Worm (Caenorhabditis elegans) whole organism, L1 larva: ENCODE measurements around the gene dnj-2.
A peak's percentile ranks its signal among the peaks of the same experiment; 100 is the strongest.

Experiments used
- C04F5.9 ChIP-seq: sonication (generic microtip); optimal IDR thresholded peaks from 2 replicates; lab custom pipeline; 2016; ENCODE audit warnings: missing genetic modification characterization, missing compliant biosample characterization
- C16A3.4 ChIP-seq: fragments of 150-350 bp; optimal IDR thresholded peaks from 2 replicates; lab custom pipeline; 2014; ENCODE audit warnings: missing biosample characterization, missing genetic modification characterization
- C34B4.2 ChIP-seq: sonication (generic microtip); optimal IDR thresholded peaks from 2 replicates; lab custom pipeline; 2017; ENCODE audit warnings: mild to moderate bottlenecking, missing genetic modification characterization, missing compliant biosample characterization
- F16B12.6 ChIP-seq: fragments of 150-350 bp; optimal IDR thresholded peaks from 2 replicates; lab custom pipeline; 2014; ENCODE audit warnings: missing biosample characterization, missing genetic modification characterization
- Y116A8C.19 ChIP-seq: sonication (generic microtip); optimal IDR thresholded peaks from 2 replicates; lab custom pipeline; 2016; ENCODE audit warnings: missing compliant biosample characterization, missing genetic modification characterization, borderline replicate concordance
- aha-1 ChIP-seq: fragments of 150-350 bp; optimal IDR thresholded peaks from 2 replicates; lab custom pipeline; 2014; ENCODE audit warnings: missing biosample characterization, missing genetic modification characterization
- ama-1 ChIP-seq: fragments of 150-350 bp; optimal IDR thresholded peaks from 2 replicates; lab custom pipeline; 2014
- ceh-8 ChIP-seq: fragments of 200-800 bp; sonication (Bioruptor generic); optimal IDR thresholded peaks from 2 replicates; lab custom pipeline; 2018; ENCODE audit warnings: mild to moderate bottlenecking, missing genetic modification characterization, moderate library complexity, missing compliant biosample characterization
- ceh-82 ChIP-seq, 3 experiments: fragments of 150-350 bp in 1 of 3; sonication (generic microtip) in 2 of 3; optimal IDR thresholded peaks; 2 replicates each; lab custom pipeline; 2014 to 2017; ENCODE audit warnings: missing biosample characterization in 3 of 3, missing genetic modification characterization in 3 of 3
- ceh-88 ChIP-seq: fragments of 200-800 bp; sonication (Bioruptor generic); IDR thresholded peaks from 2 replicates; pipeline ENCODE4 v1.3.6; 2022; ENCODE audit warnings: missing genetic modification characterization, missing compliant biosample characterization
- ceh-90 ChIP-seq: sonication (generic microtip); optimal IDR thresholded peaks from 2 replicates; lab custom pipeline; 2016; ENCODE audit warnings: missing genetic modification characterization, missing compliant biosample characterization
- dpl-1 ChIP-seq, 3 experiments: fragments of 150-350 bp in 2 of 3; sonication (generic microtip) in 1 of 3; optimal IDR thresholded peaks; 2 replicates each; lab custom pipeline; 2014 to 2017; ENCODE audit warnings: missing biosample characterization in 3 of 3, missing genetic modification characterization in 3 of 3, missing genetic modification reagents in 3 of 3
- dsc-1 ChIP-seq: sonication (generic microtip); optimal IDR thresholded peaks from 2 replicates; lab custom pipeline; 2016; ENCODE audit warnings: mild to moderate bottlenecking, missing genetic modification characterization, missing compliant biosample characterization
- efl-1 ChIP-seq, 4 experiments: fragments of 150-350 bp; optimal IDR thresholded peaks in 3 of 4; peaks in 1 of 4; 1 replicate in 1 of 4; 2 replicates in 3 of 4; lab custom pipeline; 2014; ENCODE audit warnings: missing biosample characterization in 2 of 4, missing genetic modification characterization in 2 of 4, missing genetic modification reagents in 2 of 4
- efl-3 ChIP-seq: fragments of 200-800 bp; sonication (Bioruptor generic); optimal IDR thresholded peaks from 2 replicates; lab custom pipeline; 2018; ENCODE audit warnings: mild to moderate bottlenecking, missing genetic modification characterization, missing compliant biosample characterization
- egl-13 ChIP-seq: sonication (generic microtip); optimal IDR thresholded peaks from 2 replicates; lab custom pipeline; 2016; ENCODE audit warnings: missing genotype, missing genetic modification reagents, missing genetic modification characterization, missing compliant biosample characterization
- elt-3 ChIP-seq, 6 experiments: fragments of 150-350 bp in 1 of 6; sonication (generic microtip); optimal IDR thresholded peaks; 2 replicates each; lab custom pipeline; 2017 to 2018; ENCODE audit warnings: missing biosample characterization in 6 of 6, missing genetic modification characterization in 6 of 6, inconsistent platforms in 1 of 6
- fkh-10 ChIP-seq: sonication (generic microtip); optimal IDR thresholded peaks from 2 replicates; lab custom pipeline; 2017; ENCODE audit warnings: missing biosample characterization, missing genetic modification reagents, missing genetic modification characterization
- fkh-4 ChIP-seq: sonication (generic microtip); optimal IDR thresholded peaks from 2 replicates; lab custom pipeline; 2016; ENCODE audit warnings: missing compliant biosample characterization, missing genetic modification characterization, borderline replicate concordance
- fkh-8 ChIP-seq: sonication (generic microtip); optimal IDR thresholded peaks from 2 replicates; lab custom pipeline; 2016; ENCODE audit warnings: mild to moderate bottlenecking, missing genetic modification characterization, missing compliant biosample characterization
- hlh-17 ChIP-seq: fragments of 200-800 bp; sonication (Bioruptor generic); optimal IDR thresholded peaks from 2 replicates; lab custom pipeline; 2018; ENCODE audit warnings: missing genetic modification characterization, mild to moderate bottlenecking, missing compliant biosample characterization, moderate library complexity, borderline replicate concordance
- hlh-4 ChIP-seq: sonication (generic microtip); optimal IDR thresholded peaks from 2 replicates; lab custom pipeline; 2016; ENCODE audit warnings: mild to moderate bottlenecking, missing genetic modification characterization, missing compliant biosample characterization
- hpl-2 ChIP-seq: fragments of 150-350 bp; optimal IDR thresholded peaks from 2 replicates; lab custom pipeline; 2014; ENCODE audit warnings: missing biosample characterization, missing genetic modification reagents, missing genetic modification characterization
- irx-1 ChIP-seq: sonication (generic microtip); optimal IDR thresholded peaks from 2 replicates; lab custom pipeline; 2016; ENCODE audit warnings: missing genetic modification characterization, missing compliant biosample characterization
- isw-1 ChIP-seq: fragments of 200-800 bp; sonication (Bioruptor generic); IDR thresholded peaks from 2 replicates; pipeline ENCODE4 v1.3.6; 2022; ENCODE audit warnings: missing genetic modification characterization, missing compliant biosample characterization
- lin-14 ChIP-seq: fragments of 200-800 bp; sonication (Bioruptor generic); optimal IDR thresholded peaks from 2 replicates; lab custom pipeline; 2018; ENCODE audit warnings: mild to moderate bottlenecking, missing genetic modification characterization, moderate library complexity, missing compliant biosample characterization
- lin-39 ChIP-seq: fragments of 150-350 bp; optimal IDR thresholded peaks from 2 replicates; lab custom pipeline; 2014; ENCODE audit warnings: missing biosample characterization, missing genetic modification reagents, missing genetic modification characterization
- lir-3 ChIP-seq: sonication (generic microtip); optimal IDR thresholded peaks from 2 replicates; lab custom pipeline; 2016; ENCODE audit warnings: mild to moderate bottlenecking, missing genetic modification characterization, moderate library complexity, missing compliant biosample characterization; ENCODE audit not compliant: poor library complexity
- mab-9 ChIP-seq: fragments of 200-800 bp; sonication (Bioruptor generic); IDR thresholded peaks from 2 replicates; pipeline ENCODE4 v1.3.6; 2022; ENCODE audit warnings: missing genetic modification reagents, missing genetic modification characterization, missing compliant biosample characterization
- mep-1 ChIP-seq: fragments of 150-350 bp; optimal IDR thresholded peaks from 2 replicates; lab custom pipeline; 2014; ENCODE audit warnings: missing biosample characterization, missing genetic modification characterization
- nhr-11 ChIP-seq: fragments of 150-350 bp; optimal IDR thresholded peaks from 2 replicates; lab custom pipeline; 2014; ENCODE audit warnings: missing biosample characterization, missing genetic modification characterization
- nhr-12 ChIP-seq: sonication (generic microtip); optimal IDR thresholded peaks from 2 replicates; lab custom pipeline; 2017; ENCODE audit warnings: missing biosample characterization, missing genetic modification characterization
- nhr-19 ChIP-seq: fragments of 200-800 bp; sonication (Bioruptor generic); conservative IDR thresholded peaks from 2 replicates; pipeline ENCODE4 v1.3.6; 2022; ENCODE audit warnings: missing genetic modification characterization, missing compliant biosample characterization
- nhr-20 ChIP-seq: sonication (generic microtip); optimal IDR thresholded peaks from 2 replicates; lab custom pipeline; 2016; ENCODE audit warnings: mild to moderate bottlenecking, missing genetic modification characterization, missing compliant biosample characterization
- nhr-237 ChIP-seq: fragments of 150-350 bp; optimal IDR thresholded peaks from 2 replicates; lab custom pipeline; 2014; ENCODE audit warnings: missing biosample characterization, missing genetic modification characterization
- nhr-47 ChIP-seq: sonication (generic microtip); optimal IDR thresholded peaks from 2 replicates; lab custom pipeline; 2016; ENCODE audit warnings: mild to moderate bottlenecking, missing genetic modification characterization, moderate library complexity, missing compliant biosample characterization
- nhr-71 ChIP-seq: sonication (generic microtip); optimal IDR thresholded peaks from 2 replicates; lab custom pipeline; 2016; ENCODE audit warnings: mild to moderate bottlenecking, missing genetic modification characterization, moderate library complexity, missing compliant biosample characterization
- nhr-90 ChIP-seq: sonication (generic microtip); optimal IDR thresholded peaks from 2 replicates; lab custom pipeline; 2016; ENCODE audit warnings: mild to moderate bottlenecking, missing genetic modification characterization, missing compliant biosample characterization; ENCODE audit not compliant: poor library complexity
- rnt-1 ChIP-seq: sonication (generic microtip); optimal IDR thresholded peaks from 2 replicates; lab custom pipeline; 2016; ENCODE audit warnings: mild to moderate bottlenecking, missing genetic modification characterization, moderate library complexity, missing compliant biosample characterization
- skn-1 ChIP-seq: fragments of 150-350 bp; optimal IDR thresholded peaks from 2 replicates; lab custom pipeline; 2014; ENCODE audit warnings: missing biosample characterization, missing genetic modification characterization
- sox-4 ChIP-seq: sonication (generic microtip); optimal IDR thresholded peaks from 2 replicates; lab custom pipeline; 2016; ENCODE audit warnings: missing genetic modification characterization, missing compliant biosample characterization
- sup-37 ChIP-seq: fragments of 200-800 bp; sonication (Bioruptor generic); optimal IDR thresholded peaks from 2 replicates; lab custom pipeline; 2018; ENCODE audit warnings: mild to moderate bottlenecking, missing genetic modification characterization, missing compliant biosample characterization
- swsn-7 ChIP-seq: sonication (generic microtip); optimal IDR thresholded peaks from 2 replicates; lab custom pipeline; 2016; ENCODE audit warnings: missing genetic modification characterization, missing compliant biosample characterization
- tlp-1 ChIP-seq: fragments of 150-350 bp; optimal IDR thresholded peaks from 2 replicates; lab custom pipeline; 2014; ENCODE audit warnings: missing biosample characterization, missing genetic modification characterization
- unc-62 ChIP-seq: fragments of 150-350 bp; optimal IDR thresholded peaks from 2 replicates; lab custom pipeline; 2014; ENCODE audit warnings: missing biosample characterization, missing genetic modification reagents, missing genetic modification characterization
- vab-15 ChIP-seq: sonication (generic microtip); optimal IDR thresholded peaks from 2 replicates; lab custom pipeline; 2017; ENCODE audit warnings: missing genotype, mild to moderate bottlenecking, missing genetic modification characterization, missing compliant biosample characterization
- xbp-1 ChIP-seq: sonication (generic microtip); optimal IDR thresholded peaks from 2 replicates; lab custom pipeline; 2016; ENCODE audit warnings: missing genetic modification characterization, missing compliant biosample characterization
- zag-1 ChIP-seq: fragments of 150-350 bp; optimal IDR thresholded peaks from 2 replicates; lab custom pipeline; 2014; ENCODE audit warnings: missing biosample characterization, missing genetic modification characterization
- ztf-4 ChIP-seq: fragments of 150-350 bp; optimal IDR thresholded peaks from 2 replicates; lab custom pipeline; 2014; ENCODE audit warnings: missing biosample characterization, missing genetic modification characterization

The dnj-2 gene

ce11 chrIV:11352768-11353167 lies 39.0 kb upstream of the dnj-2 start:
- TF ChIP-seq rnt-1 (peak; percentile 37), nhr-71 (tag; lab: Kevin White, UChicago) (peak; percentile 22), xbp-1 (no peak)

- TF ChIP-seq ceh-88 (GFP tag; lab: Robert Waterston, UW) (no peak), tlp-1 (tag; lab: Kevin White, UChicago) (no peak), nhr-47 (tag; lab: Kevin White, UChicago) (peak; percentile 3), xbp-1 (no peak), nhr-90 (tag; lab: Kevin White, UChicago) (no peak), ama-1 (lab: Kevin White, UChicago) (no peak), mab-9 (GFP tag; lab: Robert Waterston, UW) (no peak), fkh-8 (tag; lab: Kevin White, UChicago) (no peak), mep-1 (tag; lab: Kevin White, UChicago) (no peak), ceh-82 (tag; optimal IDR thresholded peaks at IDR 0.05; lab: Kevin White, UChicago) (no peak), C16A3.4 (no peak), isw-1 (GFP tag; lab: Robert Waterston, UW) (no peak), ceh-90 (tag; lab: Kevin White, UChicago) (no peak), elt-3 (tag; optimal IDR thresholded peaks at IDR 0.05; lab: Kevin White, UChicago) (no peak), nhr-11 (tag; lab: Kevin White, UChicago) (no peak), hlh-4 (tag; lab: Kevin White, UChicago) (no peak), nhr-237 (tag; lab: Kevin White, UChicago) (no peak), fkh-4 (no peak), sox-4 (no peak), fkh-10 (no peak), nhr-71 (tag; lab: Kevin White, UChicago) (peak; percentile 10), sup-37 (GFP tag; lab: Kevin White, UChicago) (no peak), efl-1 (optimal IDR thresholded peaks at IDR 0.05; lab: Kevin White, UChicago) (no peak), efl-1 (GFP tag; optimal IDR thresholded peaks at IDR 0.05 in 1 of 2; lab: Kevin White, UChicago) (peak in 1 of 2 experiments; percentile 61), aha-1 (tag; lab: Kevin White, UChicago) (no peak), zag-1 (tag; lab: Kevin White, UChicago) (no peak), Y116A8C.19 (tag; lab: Kevin White, UChicago) (no peak), hlh-17 (GFP tag; lab: Kevin White, UChicago) (no peak), lin-14 (GFP tag; lab: Kevin White, UChicago) (peak; percentile 54), vab-15 (tag; lab: Kevin White, UChicago) (no peak), ceh-8 (no peak), dsc-1 (tag; lab: Kevin White, UChicago) (no peak), unc-62 (GFP tag; lab: Kevin White, UChicago) (no peak), rnt-1 (no peak), skn-1 (no peak), swsn-7 (tag; lab: Kevin White, UChicago) (no peak)
These were observed 37.8 kb upstream of the dnj-2 start for ce11 chrIV:11351563-11351962.

ce11 chrIV:11350809-11351208 lies 37.0 kb upstream of the dnj-2 start:
- no peak for TF ChIP-seq elt-3 (tag; optimal IDR thresholded peaks at IDR 0.05; lab: Kevin White, UChicago)
- no peak for TF ChIP-seq efl-3 (GFP tag; lab: Kevin White, UChicago)
- peak; percentile 41 for TF ChIP-seq nhr-20 (tag; lab: Kevin White, UChicago)
- TF ChIP-seq dpl-1 (GFP tag; optimal IDR thresholded peaks at IDR 0.05; lab: Kevin White, UChicago): no peak
- no peak for TF ChIP-seq hpl-2 (GFP tag; lab: Kevin White, UChicago)
- no peak for TF ChIP-seq mab-9 (GFP tag; lab: Robert Waterston, UW)
- TF ChIP-seq nhr-71 (tag; lab: Kevin White, UChicago): peak; percentile 85
- no peak for TF ChIP-seq ztf-4 (tag; lab: Kevin White, UChicago)
- peak; percentile 66 for TF ChIP-seq lin-39
- TF ChIP-seq mep-1 (tag; lab: Kevin White, UChicago): no peak
- no peak for TF ChIP-seq nhr-12
- no peak for TF ChIP-seq isw-1 (GFP tag; lab: Robert Waterston, UW)
- no peak for TF ChIP-seq C34B4.2 (tag; lab: Kevin White, UChicago)
- peak; percentile 55 for TF ChIP-seq nhr-19 (GFP tag; lab: Robert Waterston, UW)
- TF ChIP-seq lin-14 (GFP tag; lab: Kevin White, UChicago): peak; percentile 93
- TF ChIP-seq lir-3 (tag; lab: Kevin White, UChicago): no peak
- TF ChIP-seq C04F5.9 (tag; lab: Kevin White, UChicago): no peak
- no peak for TF ChIP-seq dsc-1 (tag; lab: Kevin White, UChicago)
- no peak for TF ChIP-seq Y116A8C.19 (tag; lab: Kevin White, UChicago)
- no peak for TF ChIP-seq F16B12.6
- TF ChIP-seq swsn-7 (tag; lab: Kevin White, UChicago): peak; percentile 24
- no peak for TF ChIP-seq egl-13 (tag; lab: Kevin White, UChicago)
- TF ChIP-seq fkh-10: no peak
- TF ChIP-seq irx-1 (tag; lab: Kevin White, UChicago): no peak
- TF ChIP-seq fkh-8 (tag; lab: Kevin White, UChicago): no peak
